Worm (Caenorhabditis elegans) whole organism, L3 larva: ENCODE results near the gene F40B5.2.

ENCODE experiments used
- ceh-82 ChIP-seq: fragments of 150-350 bp; optimal IDR thresholded peaks from 2 replicates; lab custom pipeline; 2014; ENCODE audit warnings: missing biosample characterization, missing genetic modification characterization
- daf-12 ChIP-seq: fragments of 150-350 bp; optimal IDR thresholded peaks from 2 replicates; lab custom pipeline; 2014; ENCODE audit warnings: missing biosample characterization, missing genetic modification reagents, missing genetic modification characterization
- egl-27 ChIP-seq: sonication (generic microtip); optimal IDR thresholded peaks from 4 replicates; lab custom pipeline; 2017; ENCODE audit warnings: missing biosample characterization, missing genetic modification reagents, missing genetic modification characterization
- elt-1 ChIP-seq: fragments of 150-350 bp; optimal IDR thresholded peaks from 2 replicates; lab custom pipeline; 2014; ENCODE audit warnings: missing biosample characterization, missing genetic modification characterization
- elt-2 ChIP-seq: sonication (generic microtip); optimal IDR thresholded peaks from 2 replicates; lab custom pipeline; 2016; ENCODE audit warnings: missing genetic modification reagents, mild to moderate bottlenecking, missing genetic modification characterization, missing compliant biosample characterization
- fos-1 ChIP-seq: fragments of 150-350 bp; optimal IDR thresholded peaks from 2 replicates; lab custom pipeline; 2014; ENCODE audit warnings: missing biosample characterization, missing genetic modification characterization
- hmg-11 ChIP-seq: sonication (generic microtip); optimal IDR thresholded peaks from 2 replicates; lab custom pipeline; 2016; ENCODE audit warnings: missing genetic modification characterization, missing compliant biosample characterization
- jun-1 ChIP-seq: fragments of 150-350 bp; optimal IDR thresholded peaks from 2 replicates; lab custom pipeline; 2014; ENCODE audit warnings: missing biosample characterization, missing genetic modification reagents, missing genetic modification characterization
- lin-39 ChIP-seq: fragments of 150-350 bp; optimal IDR thresholded peaks from 2 replicates; lab custom pipeline; 2018; ENCODE audit warnings: missing biosample characterization, missing genetic modification reagents, missing genetic modification characterization
- nfya-1 ChIP-seq: sonication (generic microtip); optimal IDR thresholded peaks from 2 replicates; lab custom pipeline; 2017; ENCODE audit warnings: missing genetic modification characterization, mild to moderate bottlenecking, missing compliant biosample characterization, antibody characterized with exemption, moderate library complexity; ENCODE audit not compliant: insufficient read depth
- nhr-23 ChIP-seq: fragments of 150-350 bp; optimal IDR thresholded peaks from 2 replicates; lab custom pipeline; 2014; ENCODE audit warnings: missing biosample characterization, missing genetic modification reagents, missing genetic modification characterization
- nhr-237 ChIP-seq: fragments of 150-350 bp; optimal IDR thresholded peaks from 2 replicates; lab custom pipeline; 2014; ENCODE audit warnings: missing biosample characterization, missing genetic modification characterization
- nhr-28 ChIP-seq: fragments of 150-350 bp; optimal IDR thresholded peaks from 2 replicates; lab custom pipeline; 2014; ENCODE audit warnings: missing biosample characterization, missing genetic modification characterization
- nhr-43 ChIP-seq: sonication (generic microtip); optimal IDR thresholded peaks from 2 replicates; lab custom pipeline; 2016; ENCODE audit warnings: mild to moderate bottlenecking, missing genetic modification characterization, missing compliant biosample characterization; ENCODE audit not compliant: poor library complexity, severe bottlenecking
- pha-4 ChIP-seq: fragments of 150-350 bp; optimal IDR thresholded peaks from 2 replicates; lab custom pipeline; 2014; ENCODE audit warnings: missing biosample characterization, missing genetic modification reagents, missing genetic modification characterization
- snpc-4 ChIP-seq: fragments of 150-350 bp; optimal IDR thresholded peaks from 2 replicates; lab custom pipeline; 2014; ENCODE audit warnings: missing biosample characterization, missing genetic modification characterization
- tbx-2 ChIP-seq: sonication (generic microtip); optimal IDR thresholded peaks from 2 replicates; lab custom pipeline; 2016; ENCODE audit warnings: mild to moderate bottlenecking, missing genetic modification characterization, missing compliant biosample characterization
- unc-62 ChIP-seq: fragments of 150-350 bp; sonication (generic microtip); optimal IDR thresholded peaks from 4 replicates; lab custom pipeline; 2014; ENCODE audit warnings: missing biosample characterization, missing genetic modification reagents, missing genetic modification characterization

The F40B5.2 gene

DNA sequence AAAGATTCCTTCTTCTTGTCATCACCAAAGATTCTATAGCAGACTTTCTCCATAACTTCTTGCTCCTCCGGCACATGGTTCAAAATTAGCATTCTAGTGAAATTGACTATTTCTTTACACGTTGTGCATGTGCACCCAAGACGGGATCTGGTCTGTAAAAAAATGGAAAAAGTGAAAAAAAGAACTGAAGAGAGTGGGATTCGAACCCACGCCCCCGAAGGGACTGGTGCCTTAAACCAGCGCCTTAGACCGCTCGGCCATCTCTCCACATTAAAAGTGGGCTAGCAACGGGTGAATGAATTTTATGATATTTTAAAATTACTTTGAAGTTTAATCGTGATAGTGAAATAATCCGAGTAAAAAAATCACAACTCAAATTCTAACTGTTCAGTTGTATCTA lies 50.1 kb downstream of the F40B5.2 start:
- peak; percentile 9 for TF ChIP-seq nfya-1 (tag; lab: Kevin White, UChicago)
- no peak for TF ChIP-seq ceh-82 (tag; lab: Kevin White, UChicago)
- TF ChIP-seq fos-1 (tag; lab: Kevin White, UChicago): no peak
- TF ChIP-seq, all 47 proteins: peak for 1

DNA sequence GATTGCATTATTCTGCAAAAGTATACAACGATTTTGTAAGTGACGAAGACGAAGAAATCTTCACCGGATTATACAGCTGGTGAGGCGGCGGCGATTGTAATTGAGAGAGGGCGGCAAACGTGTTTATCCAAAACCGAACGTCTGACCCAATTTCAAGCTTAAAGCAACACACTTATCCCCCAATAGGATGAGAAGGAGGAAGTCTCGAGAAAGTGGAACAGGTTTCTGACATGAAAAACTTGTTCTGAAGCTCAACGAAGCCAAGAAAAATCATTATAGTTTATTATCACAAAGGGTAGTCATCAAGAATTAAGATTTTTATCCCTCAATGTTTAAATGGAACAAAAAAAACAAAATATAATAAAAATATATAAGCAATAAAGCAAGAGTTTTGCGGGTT lies 50.7 kb downstream of the F40B5.2 start, which contains the start of gene spp-13:
Gene spp-13, minus strand, starts transcription at position 143 of the 400 bp plus-strand sequence.
- TF ChIP-seq nhr-23 (peak; percentile 92), lin-39 (no peak), snpc-4 (tag; lab: Kevin White, UChicago) (no peak), hmg-11 (tag; lab: Kevin White, UChicago) (no peak), nhr-43 (tag; lab: Kevin White, UChicago) (peak; percentile 70), egl-27 (tag; lab: Kevin White, UChicago) (no peak)
- TF ChIP-seq, all 47 proteins: peak for 2

DNA sequence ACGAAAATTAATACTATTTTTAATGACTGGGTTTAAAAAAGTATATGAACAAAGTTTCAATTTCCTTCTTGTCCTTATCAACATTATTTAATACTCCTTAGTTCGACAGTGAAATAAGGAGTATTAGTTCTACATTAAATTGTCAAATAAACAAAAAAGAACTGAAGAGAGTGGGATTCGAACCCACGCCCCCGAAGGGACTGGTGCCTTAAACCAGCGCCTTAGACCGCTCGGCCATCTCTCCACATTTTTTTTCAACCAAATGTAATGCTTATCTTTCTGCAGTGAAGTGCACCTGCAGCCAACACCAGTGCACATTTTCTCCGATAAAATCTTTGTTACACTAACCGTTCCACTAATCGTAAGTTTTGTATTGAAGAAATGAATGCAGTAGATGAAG lies 51.6 kb downstream of the F40B5.2 start:
- TF ChIP-seq elt-2 (tag; lab: Kevin White, UChicago): peak; percentile 28
- peak; percentile 6 for TF ChIP-seq pha-4 (tag; lab: Kevin White, UChicago)
- no peak for TF ChIP-seq fos-1 (tag; lab: Kevin White, UChicago)
- TF ChIP-seq nfya-1 (tag; lab: Kevin White, UChicago): no peak
- no peak for TF ChIP-seq nhr-237 (tag; lab: Kevin White, UChicago)
- no peak for TF ChIP-seq nhr-28 (tag; lab: Kevin White, UChicago)
- TF ChIP-seq unc-62 (GFP tag; lab: Kevin White, UChicago): no peak
- TF ChIP-seq jun-1 (tag; lab: Kevin White, UChicago): no peak
- TF ChIP-seq daf-12: no peak
- TF ChIP-seq tbx-2 (tag; lab: Kevin White, UChicago): no peak
- TF ChIP-seq nhr-23: peak; percentile 1
- TF ChIP-seq elt-1 (tag; lab: Kevin White, UChicago): peak; percentile 52
